Fruit fly (Drosophila melanogaster): ENCODE data around the gene CG15209.

- no peak for TF ChIP-seq Ets96B (tag; optimal IDR thresholded peaks at IDR 0.05)
- no peak for TF ChIP-seq CG1621 (tag; optimal IDR thresholded peaks at IDR 0.05)
- TF ChIP-seq CG7368 (GFP tag; optimal IDR thresholded peaks at IDR 0.05), result no peak
- no peak for TF ChIP-seq CG31627 (GFP tag; optimal IDR thresholded peaks at IDR 0.05)
- TF ChIP-seq salr (GFP tag; optimal IDR thresholded peaks at IDR 0.05), result no peak
- no peak for TF ChIP-seq topi (GFP tag; optimal IDR thresholded peaks at IDR 0.05)
- no peak for TF ChIP-seq CG10631 (GFP tag; optimal IDR thresholded peaks at IDR 0.05)
- no peak for TF ChIP-seq CG8119 (GFP tag; IDR thresholded peaks at IDR 0.05)
Measured at dm6 chrX:10815511-10816080, 26.4 kb upstream of the CG15209 start.
